Fruit fly (Drosophila melanogaster): ENCODE data around the gene Pura.

The Pura gene

dm6 chr3L:7583154-7583553 lies 9.7 kb upstream of the Pura start, which contains the start of gene mmm:
TSS of gene mmm (plus strand) at chr3L:7583454.
- TF ChIP-seq Abd-B (GFP tag; optimal IDR thresholded peaks at IDR 0.05) (no peak), dmrt93B (GFP tag; optimal IDR thresholded peaks at IDR 0.05) (no peak), dsf (GFP tag; optimal IDR thresholded peaks at IDR 0.05; ENCODE audit: borderline replicate concordance) (no peak), psq (GFP tag; optimal IDR thresholded peaks at IDR 0.05) (no peak), sv (GFP tag; optimal IDR thresholded peaks at IDR 0.05) (no peak), CG32264 (GFP tag; optimal IDR thresholded peaks at IDR 0.05) (no peak), HLH106 (tag; optimal IDR thresholded peaks at IDR 0.05) (no peak), lola (GFP tag; optimal IDR thresholded peaks at IDR 0.05) (no peak), Hr78 (GFP tag; optimal IDR thresholded peaks at IDR 0.05) (no peak), Jra (GFP tag; optimal IDR thresholded peaks at IDR 0.05) (no peak), Vsx2 (GFP tag; optimal IDR thresholded peaks at IDR 0.05; ENCODE audit: partially characterized antibody) (no peak), br (GFP tag; optimal IDR thresholded peaks at IDR 0.05) (no peak), ey (GFP tag; optimal IDR thresholded peaks at IDR 0.05) (no peak), brk (GFP tag; optimal IDR thresholded peaks at IDR 0.05) (no peak), foxo (GFP tag; optimal IDR thresholded peaks at IDR 0.05) (no peak), sage (GFP tag; optimal IDR thresholded peaks at IDR 0.05) (no peak), Hr83 (GFP tag; optimal IDR thresholded peaks at IDR 0.05; ENCODE audit: poor library complexity, severe bottlenecking) (no peak), Hnf4 (GFP tag; optimal IDR thresholded peaks at IDR 0.05) (no peak), usp (GFP tag; optimal IDR thresholded peaks at IDR 0.05) (no peak)

DNA sequence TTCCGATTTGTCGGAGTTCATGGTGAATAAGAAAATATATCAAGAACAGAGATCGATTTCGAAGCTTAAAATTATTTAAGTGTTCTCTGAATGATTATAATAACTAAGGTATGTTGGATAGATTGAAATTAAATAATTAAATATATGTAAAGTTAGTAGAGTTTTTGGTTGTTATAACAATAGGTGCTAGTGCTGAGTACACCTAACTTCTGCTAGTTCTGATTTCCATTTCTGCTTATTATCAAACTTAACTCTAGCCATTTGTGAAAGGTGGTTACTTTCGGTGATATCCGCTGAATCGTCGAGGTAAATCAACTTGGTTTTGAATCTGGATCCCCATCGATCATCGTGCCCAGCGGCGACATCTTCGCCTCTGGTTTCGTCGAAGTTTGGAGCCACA lies 2.0 kb upstream of the Pura start, which contains the start of gene t-Grip84:
Gene t-Grip84, minus strand, starts transcription at position 101 of the 400 bp plus-strand sequence.
- no peak for TF ChIP-seq lola (GFP tag; optimal IDR thresholded peaks at IDR 0.05)
- TF ChIP-seq tai (GFP tag; optimal IDR thresholded peaks at IDR 0.05): no peak
- no peak for TF ChIP-seq dl (GFP tag; optimal IDR thresholded peaks at IDR 0.05; ENCODE audit: insufficient read depth in 1 of 2, partially characterized antibody in 2 of 2)
- no peak for TF ChIP-seq Mio (GFP tag; optimal IDR thresholded peaks at IDR 0.05)
- no peak for TF ChIP-seq Abd-B (GFP tag; optimal IDR thresholded peaks at IDR 0.05)
- no peak for TF ChIP-seq rgr (GFP tag; optimal IDR thresholded peaks at IDR 0.05)
- no peak for TF ChIP-seq brk (GFP tag; optimal IDR thresholded peaks at IDR 0.05)
- no peak for TF ChIP-seq CrebA (GFP tag; optimal IDR thresholded peaks at IDR 0.05; ENCODE audit: borderline replicate concordance)
- no peak for TF ChIP-seq foxo (GFP tag; optimal IDR thresholded peaks at IDR 0.05)

- TF ChIP-seq dl (GFP tag; optimal IDR thresholded peaks at IDR 0.05; ENCODE audit: insufficient read depth in 1 of 2, partially characterized antibody in 2 of 2) (no peak), rgr (GFP tag; optimal IDR thresholded peaks at IDR 0.05) (no peak), tai (GFP tag; optimal IDR thresholded peaks at IDR 0.05) (no peak), Abd-B (GFP tag; optimal IDR thresholded peaks at IDR 0.05) (no peak), brk (GFP tag; optimal IDR thresholded peaks at IDR 0.05) (no peak), Myc (optimal IDR thresholded peaks at IDR 0.05) (no peak), jim (GFP tag; optimal IDR thresholded peaks at IDR 0.05) (no peak), CG9705 (GFP tag; optimal IDR thresholded peaks at IDR 0.05) (no peak), CrebA (GFP tag; optimal IDR thresholded peaks at IDR 0.05; ENCODE audit: borderline replicate concordance) (no peak), lola (GFP tag; optimal IDR thresholded peaks at IDR 0.05) (no peak), br (GFP tag; optimal IDR thresholded peaks at IDR 0.05) (no peak), OdsH (GFP tag; optimal IDR thresholded peaks at IDR 0.05) (no peak), Dfd (GFP tag; optimal IDR thresholded peaks at IDR 0.05) (no peak), h (GFP tag; optimal IDR thresholded peaks at IDR 0.05) (no peak), usp (GFP tag; optimal IDR thresholded peaks at IDR 0.05) (no peak), Dif (GFP tag; optimal IDR thresholded peaks at IDR 0.05; ENCODE audit: partially characterized antibody) (no peak), sage (GFP tag; optimal IDR thresholded peaks at IDR 0.05) (no peak)
Measured at dm6 chr3L:7592113-7592752, 658 bp upstream of the Pura start.

DNA sequence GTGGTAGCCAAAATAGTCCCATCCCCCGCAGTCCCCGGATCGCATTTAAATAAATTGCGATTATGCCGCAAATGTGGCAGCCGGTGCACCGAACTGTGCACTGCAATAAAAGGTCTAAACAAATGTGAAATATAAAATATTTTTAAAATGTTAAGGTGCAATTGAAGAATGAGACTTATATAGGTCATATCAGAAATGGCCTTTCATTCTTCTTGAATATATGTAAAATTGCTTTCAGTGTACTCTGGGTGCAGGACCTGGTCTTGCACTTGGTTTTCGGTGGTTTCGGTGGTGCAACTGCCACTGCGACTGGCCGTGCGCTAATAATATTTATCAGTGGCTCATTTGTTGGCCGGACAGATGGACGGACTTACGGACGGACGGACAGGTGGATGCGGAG lies 5.4 kb downstream of the Pura start:
- TF ChIP-seq dl (GFP tag; optimal IDR thresholded peaks at IDR 0.05; ENCODE audit: insufficient read depth in 1 of 2, partially characterized antibody in 2 of 2) (no peak), Abd-B (GFP tag; optimal IDR thresholded peaks at IDR 0.05) (no peak), GATAd (GFP tag; optimal IDR thresholded peaks at IDR 0.05) (no peak), Dif (GFP tag; optimal IDR thresholded peaks at IDR 0.05; ENCODE audit: partially characterized antibody) (no peak), Rel (GFP tag; optimal IDR thresholded peaks at IDR 0.05) (no peak), Rel (tag; optimal IDR thresholded peaks at IDR 0.05) (no peak)

Data from whole organism, wandering third instar larva.